Worm (Caenorhabditis elegans) whole organism, L4 larva: ENCODE measurements around the gene Y43F8B.17.

ENCODE experiments used
- D1046.2 ChIP-seq: fragments of 200-800 bp; sonication (Bioruptor generic); IDR thresholded peaks from 2 replicates; pipeline ENCODE4 v1.3.6; 2022; ENCODE audit warnings: missing genetic modification characterization, missing compliant biosample characterization
- F10B5.3 ChIP-seq: sonication (generic microtip); optimal IDR thresholded peaks from 2 replicates; lab custom pipeline; 2016; ENCODE audit warnings: mild to moderate bottlenecking, missing genetic modification characterization, missing compliant biosample characterization
- F37D6.2 ChIP-seq: sonication (generic microtip); optimal IDR thresholded peaks from 2 replicates; lab custom pipeline; 2016; ENCODE audit warnings: mild to moderate bottlenecking, missing genetic modification characterization, missing compliant biosample characterization
- T26A8.4 ChIP-seq: fragments of 200-800 bp; sonication (Bioruptor generic); IDR thresholded peaks from 2 replicates; pipeline ENCODE4 v1.3.6; 2022; ENCODE audit warnings: missing genetic modification characterization, missing compliant biosample characterization
- Y48G9A.11 ChIP-seq: fragments of 200-800 bp; sonication (Bioruptor generic); IDR thresholded peaks from 2 replicates; pipeline ENCODE4 v1.3.6; 2022; ENCODE audit warnings: missing genetic modification reagents, missing genetic modification characterization, missing compliant biosample characterization
- ZK546.5 ChIP-seq, 2 experiments: sonication (generic microtip); optimal IDR thresholded peaks; 2 replicates each; lab custom pipeline; 2017; ENCODE audit warnings: missing biosample characterization in 2 of 2, missing genetic modification characterization in 2 of 2
- aha-1 ChIP-seq: fragments of 150-350 bp; peaks from one replicate; lab custom pipeline; 2014; ENCODE audit warnings: missing biosample characterization, missing genetic modification characterization
- aly-2 ChIP-seq: sonication (generic microtip); optimal IDR thresholded peaks from 2 replicates; lab custom pipeline; 2018; ENCODE audit warnings: missing biosample characterization, missing genetic modification characterization
- attf-4 ChIP-seq: sonication (generic microtip); optimal IDR thresholded peaks from 3 replicates; lab custom pipeline; 2017; ENCODE audit warnings: missing biosample characterization, missing genetic modification characterization
- ceh-28 ChIP-seq: fragments of 150-350 bp; optimal IDR thresholded peaks from 2 replicates; lab custom pipeline; 2014; ENCODE audit warnings: missing biosample characterization, missing genetic modification reagents, missing genetic modification characterization
- ceh-82 ChIP-seq: sonication (generic microtip); optimal IDR thresholded peaks from 2 replicates; lab custom pipeline; 2017; ENCODE audit warnings: missing biosample characterization, missing genetic modification characterization
- dmd-9 ChIP-seq: fragments of 200-800 bp; sonication (Bioruptor generic); IDR thresholded peaks from 2 replicates; pipeline ENCODE4 v1.3.6; 2022; ENCODE audit warnings: missing genetic modification reagents, missing genetic modification characterization, missing compliant biosample characterization
- dve-1 ChIP-seq: sonication (generic microtip); optimal IDR thresholded peaks from 2 replicates; lab custom pipeline; 2017; ENCODE audit warnings: antibody characterized with exemption, mild to moderate bottlenecking, missing genetic modification characterization, missing compliant biosample characterization; ENCODE audit not compliant: insufficient read depth
- hif-1 ChIP-seq, 2 experiments: sonication (generic microtip); optimal IDR thresholded peaks; 2 replicates each; lab custom pipeline; 2016 to 2017; ENCODE audit warnings: missing compliant biosample characterization in 2 of 2, missing genetic modification characterization in 2 of 2, missing genetic modification reagents in 2 of 2, missing genotype in 2 of 2, mild to moderate bottlenecking in 1 of 2
- hmg-1.1 ChIP-seq: fragments of 200-800 bp; sonication (Bioruptor generic); IDR thresholded peaks from 2 replicates; pipeline ENCODE4 v1.3.6; 2022; ENCODE audit warnings: missing genetic modification reagents, missing genetic modification characterization, missing compliant biosample characterization
- lin-29 ChIP-seq: fragments of 200-800 bp; sonication (Bioruptor generic); IDR thresholded peaks from 2 replicates; pipeline ENCODE4 v1.3.6; 2022; ENCODE audit warnings: missing genetic modification reagents, missing genetic modification characterization, missing compliant biosample characterization
- lir-3 ChIP-seq: sonication (generic microtip); optimal IDR thresholded peaks from 2 replicates; lab custom pipeline; 2016; ENCODE audit warnings: mild to moderate bottlenecking, missing genetic modification characterization, missing compliant biosample characterization
- lsy-2 ChIP-seq, 2 experiments: fragments of 150-350 bp in 1 of 2; sonication (generic microtip) in 1 of 2; optimal IDR thresholded peaks; 2 replicates each; lab custom pipeline; 2014 to 2017; ENCODE audit warnings: missing biosample characterization in 2 of 2, missing genetic modification characterization in 2 of 2
- mes-2 ChIP-seq: sonication (generic microtip); optimal IDR thresholded peaks from 2 replicates; lab custom pipeline; 2016; ENCODE audit warnings: missing genotype, mild to moderate bottlenecking, missing genetic modification characterization, missing compliant biosample characterization; ENCODE audit not compliant: poor library complexity, severe bottlenecking
- mxl-2 ChIP-seq: fragments of 200-800 bp; sonication (Bioruptor generic); conservative IDR thresholded peaks from 2 replicates; pipeline ENCODE4 v1.3.6; 2022; ENCODE audit warnings: missing genetic modification reagents, missing genetic modification characterization, missing compliant biosample characterization
- nhr-11 ChIP-seq: fragments of 150-350 bp; optimal IDR thresholded peaks from 2 replicates; lab custom pipeline; 2014; ENCODE audit warnings: missing biosample characterization, missing genetic modification characterization
- nhr-111 ChIP-seq: fragments of 200-800 bp; sonication (Bioruptor generic); optimal IDR thresholded peaks from 2 replicates; lab custom pipeline; 2018; ENCODE audit warnings: mild to moderate bottlenecking, missing genetic modification characterization, missing compliant biosample characterization
- nhr-237 ChIP-seq: sonication (generic microtip); optimal IDR thresholded peaks from 2 replicates; lab custom pipeline; 2017; ENCODE audit warnings: missing biosample characterization, missing genetic modification characterization
- nhr-41 ChIP-seq: fragments of 200-800 bp; sonication (Bioruptor generic); IDR thresholded peaks from 2 replicates; pipeline ENCODE4 v1.3.6; 2022; ENCODE audit warnings: missing genetic modification reagents, missing genetic modification characterization, missing compliant biosample characterization
- nhr-42 ChIP-seq: fragments of 200-800 bp; sonication (Bioruptor generic); IDR thresholded peaks from 2 replicates; pipeline ENCODE4 v1.3.6; 2022; ENCODE audit warnings: missing genetic modification characterization, missing compliant biosample characterization
- nhr-48 ChIP-seq: sonication (generic microtip); optimal IDR thresholded peaks from 2 replicates; lab custom pipeline; 2016; ENCODE audit warnings: mild to moderate bottlenecking, missing genetic modification characterization, missing compliant biosample characterization
- nhr-6 ChIP-seq: fragments of 150-350 bp; optimal IDR thresholded peaks from 2 replicates; lab custom pipeline; 2014; ENCODE audit warnings: missing biosample characterization, missing genetic modification characterization
- nhr-77 ChIP-seq: fragments of 150-350 bp; optimal IDR thresholded peaks from 2 replicates; lab custom pipeline; 2014; ENCODE audit warnings: missing biosample characterization, missing genetic modification characterization
- pha-4 ChIP-seq, 2 experiments: fragments of 150-350 bp in 1 of 2; fragments of 200-800 bp in 1 of 2; sonication (Bioruptor generic) in 1 of 2; IDR thresholded peaks in 1 of 2; optimal IDR thresholded peaks in 1 of 2; 2 replicates each; pipeline versions ENCODE4 v1.3.6 to Lab custom; 2014 to 2022; ENCODE audit warnings: missing genetic modification characterization in 2 of 2, missing genetic modification reagents in 2 of 2, missing biosample characterization in 1 of 2, missing compliant biosample characterization in 1 of 2
- pqm-1 ChIP-seq: sonication (generic microtip); optimal IDR thresholded peaks from 2 replicates; lab custom pipeline; 2017; ENCODE audit warnings: missing biosample characterization, missing genetic modification characterization
- set-16 ChIP-seq: fragments of 200-800 bp; sonication (Bioruptor generic); IDR thresholded peaks from 2 replicates; pipeline ENCODE4 v1.3.6; 2022; ENCODE audit warnings: missing genetic modification reagents, missing genetic modification characterization, missing compliant biosample characterization
- snpc-1.2 ChIP-seq: fragments of 200-800 bp; sonication (Bioruptor generic); IDR thresholded peaks from 2 replicates; pipeline ENCODE4 v1.3.6; 2022; ENCODE audit warnings: missing genetic modification reagents, missing genetic modification characterization, missing compliant biosample characterization
- unc-62 ChIP-seq, 3 experiments: fragments of 150-350 bp in 1 of 3; sonication (generic microtip); optimal IDR thresholded peaks in 2 of 3; peaks in 1 of 3; 1 replicate in 1 of 3; 2 replicates in 2 of 3; lab custom pipeline; 2014 to 2017; ENCODE audit warnings: missing biosample characterization in 3 of 3, missing genetic modification characterization in 3 of 3, missing genetic modification reagents in 3 of 3, missing genotype in 1 of 3
- vab-7 ChIP-seq: fragments of 200-800 bp; sonication (Bioruptor generic); IDR thresholded peaks from 2 replicates; pipeline ENCODE4 v1.3.6; 2022; ENCODE audit warnings: missing genetic modification reagents, missing genetic modification characterization, missing compliant biosample characterization
- zag-1 ChIP-seq: fragments of 150-350 bp; optimal IDR thresholded peaks from 2 replicates; lab custom pipeline; 2014; ENCODE audit warnings: missing biosample characterization, missing genetic modification characterization
- zip-2 ChIP-seq: fragments of 150-350 bp; optimal IDR thresholded peaks from 2 replicates; lab custom pipeline; 2014; ENCODE audit warnings: missing biosample characterization, missing genetic modification characterization

The Y43F8B.17 gene

ce11 chrV:19495145-19495544, 10.6 kb downstream of the Y43F8B.17 start:
- TF ChIP-seq zag-1 (no peak), aly-2 (tag; lab: Kevin White, UChicago) (no peak), nhr-111 (no peak), attf-4 (tag; lab: Kevin White, UChicago) (no peak), dve-1 (tag; lab: Kevin White, UChicago) (no peak), F10B5.3 (tag; lab: Kevin White, UChicago) (no peak), ceh-82 (tag; lab: Kevin White, UChicago) (no peak), snpc-1.2 (0 out of 2 replicates have a peak, but pooled peaks have one; percentile 20), unc-62 (GFP tag; optimal IDR thresholded peaks at IDR 0.05 in 1 of 2; lab: Kevin White, UChicago) (no peak), unc-62 (tag; optimal IDR thresholded peaks at IDR 0.05; lab: Kevin White, UChicago) (no peak), set-16 (GFP tag; lab: Robert Waterston, UW) (peak; percentile 89), Y48G9A.11 (GFP tag; lab: Robert Waterston, UW) (no peak), nhr-41 (GFP tag; lab: Robert Waterston, UW) (no peak), ceh-28 (tag; lab: Kevin White, UChicago) (no peak), zip-2 (no peak), D1046.2 (GFP tag; lab: Robert Waterston, UW) (no peak)

ce11 chrV:19495587-19495986, 11.1 kb downstream of the Y43F8B.17 start, which contains the start of gene scl-21:
scl-21 (minus strand) TSS chrV:19495687.
- TF ChIP-seq hif-1 (tag; optimal IDR thresholded peaks at IDR 0.05; lab: Kevin White, UChicago) = no peak
- no peak for TF ChIP-seq pqm-1 (tag; lab: Kevin White, UChicago)
- no peak for TF ChIP-seq lsy-2 (tag; optimal IDR thresholded peaks at IDR 0.05; lab: Kevin White, UChicago)
- no peak for TF ChIP-seq hmg-1.1
- no peak for TF ChIP-seq vab-7
- TF ChIP-seq nhr-77 (tag; lab: Kevin White, UChicago) = no peak
- TF ChIP-seq nhr-42 (GFP tag; lab: Robert Waterston, UW) = no peak

- TF ChIP-seq aha-1 (tag; lab: Kevin White, UChicago) (peak; percentile 2), nhr-48 (tag; lab: Kevin White, UChicago) (no peak)
These were observed 12.6 kb downstream of the Y43F8B.17 start for ce11 chrV:19497087-19497486.

- no peak for TF ChIP-seq vab-7
- no peak for TF ChIP-seq nhr-6
- TF ChIP-seq nhr-11 (tag; lab: Kevin White, UChicago) = no peak
- TF ChIP-seq zip-2 = no peak
- TF ChIP-seq lir-3 = no peak
- TF ChIP-seq unc-62 (GFP tag; optimal IDR thresholded peaks at IDR 0.05 in 1 of 2; lab: Kevin White, UChicago) = peak in 1 of 2 experiments; percentile 97
- TF ChIP-seq unc-62 (tag; optimal IDR thresholded peaks at IDR 0.05; lab: Kevin White, UChicago) = no peak
- TF ChIP-seq mxl-2 (GFP tag; lab: Robert Waterston, UW) = no peak
These were observed 16.9 kb downstream of the Y43F8B.17 start for ce11 chrV:19501389-19501788.

- no peak for TF ChIP-seq T26A8.4 (GFP tag; lab: Robert Waterston, UW)
- no peak for TF ChIP-seq mes-2
- no peak for TF ChIP-seq pha-4 (GFP tag; IDR thresholded peaks at IDR 0.05; lab: Robert Waterston, UW)
- TF ChIP-seq pha-4 (tag; optimal IDR thresholded peaks at IDR 0.05; lab: Kevin White, UChicago) = no peak
- no peak for TF ChIP-seq lin-29 (GFP tag; lab: Robert Waterston, UW)
- no peak for TF ChIP-seq F37D6.2 (tag; lab: Kevin White, UChicago)
- TF ChIP-seq dmd-9 (GFP tag; lab: Robert Waterston, UW) = no peak
- TF ChIP-seq nhr-237 (tag; lab: Kevin White, UChicago) = no peak
- no peak for TF ChIP-seq ZK546.5 (tag; optimal IDR thresholded peaks at IDR 0.05; lab: Kevin White, UChicago)
These were observed 18.1 kb downstream of the Y43F8B.17 start, which contains the start of gene Y43F8B.3 for ce11 chrV:19502579-19503151. Y43F8B.3 (plus strand) TSS chrV:19503101.
